Fruit fly (Drosophila melanogaster) whole organism, embryonic: ENCODE data around the gene CG32413.

Experiments
- Abd-B ChIP-seq: fragments of 200-800 bp; sonication (Bioruptor generic); optimal IDR thresholded peaks from 2 replicates; lab custom pipeline; 2018; ENCODE audit warnings: missing biosample characterization, mild to moderate bottlenecking, missing genetic modification characterization, moderate library complexity
- Atf6 ChIP-seq: fragments of 200-800 bp; sonication (Bioruptor generic); IDR thresholded peaks from 2 replicates; pipeline ENCODE4 v1.3.6; 2022; ENCODE audit warnings: missing biosample characterization, missing genetic modification characterization
- Bgb ChIP-seq: fragments of 200-800 bp; sonication (Bioruptor generic); IDR thresholded peaks from 2 replicates; pipeline ENCODE4 v1.3.6; 2022; ENCODE audit warnings: missing biosample characterization, missing genetic modification characterization; ENCODE audit not compliant: partially characterized antibody
- Blimp-1 ChIP-seq: fragments of 200-800 bp; sonication (Bioruptor generic); optimal IDR thresholded peaks from 3 replicates; lab custom pipeline; 2018; ENCODE audit warnings: missing biosample characterization, missing genetic modification characterization, mild to moderate bottlenecking, moderate library complexity, missing genetic modification reagents
- CG10543 ChIP-seq: fragments of 200-800 bp; sonication (Bioruptor generic); optimal IDR thresholded peaks from 3 replicates; lab custom pipeline; 2017; ENCODE audit warnings: missing biosample characterization, mild to moderate bottlenecking, missing genetic modification characterization, moderate library complexity
- CG10959 ChIP-seq: fragments of 200-800 bp; sonication (Bioruptor generic); IDR thresholded peaks from 2 replicates; pipeline ENCODE4 v1.3.6; 2022; ENCODE audit warnings: missing biosample characterization, missing genetic modification characterization
- CG12769 ChIP-seq: fragments of 200-800 bp; sonication (Bioruptor generic); optimal IDR thresholded peaks from 2 replicates; lab custom pipeline; 2019; ENCODE audit warnings: missing biosample characterization, mild to moderate bottlenecking, missing genetic modification characterization, moderate library complexity
- CG14014 ChIP-seq: fragments of 200-800 bp; sonication (Bioruptor generic); IDR thresholded peaks from 2 replicates; pipeline ENCODE4 v1.3.6; 2022; ENCODE audit warnings: missing biosample characterization, missing genetic modification characterization
- CG15514 ChIP-seq: fragments of 200-800 bp; sonication (Bioruptor generic); optimal IDR thresholded peaks from 3 replicates; lab custom pipeline; 2017; ENCODE audit warnings: missing biosample characterization, missing genetic modification characterization, mild to moderate bottlenecking, moderate library complexity, missing genetic modification reagents
- CG16863 ChIP-seq: fragments of 200-800 bp; sonication (Bioruptor generic); optimal IDR thresholded peaks from 3 replicates; lab custom pipeline; 2016; ENCODE audit warnings: missing biosample characterization, missing genetic modification characterization
- CG17359 ChIP-seq: fragments of 200-800 bp; sonication (Bioruptor generic); optimal IDR thresholded peaks from 3 replicates; lab custom pipeline; 2018; ENCODE audit warnings: missing biosample characterization, mild to moderate bottlenecking, missing genetic modification characterization, moderate library complexity
- CG18599 ChIP-seq: fragments of 200-800 bp; sonication (Bioruptor generic); optimal IDR thresholded peaks from 3 replicates; lab custom pipeline; 2017; ENCODE audit warnings: missing biosample characterization, missing genetic modification characterization, mild to moderate bottlenecking, moderate library complexity, missing genetic modification reagents
- CG2875 ChIP-seq: fragments of 200-800 bp; sonication (Bioruptor generic); optimal IDR thresholded peaks from 2 replicates; lab custom pipeline; 2017; ENCODE audit warnings: missing biosample characterization, mild to moderate bottlenecking, missing genetic modification characterization, missing genetic modification reagents
- CG42726 ChIP-seq: fragments of 200-800 bp; sonication (Bioruptor generic); IDR thresholded peaks from 2 replicates; pipeline ENCODE4 v1.3.6; 2022; ENCODE audit warnings: missing biosample characterization, missing genetic modification characterization; ENCODE audit not compliant: partially characterized antibody
- CG5953 ChIP-seq: fragments of 200-800 bp; sonication (Bioruptor generic); IDR thresholded peaks from 2 replicates; pipeline ENCODE4 v1.3.6; 2022; ENCODE audit warnings: missing biosample characterization, missing genetic modification characterization
- CG7987 ChIP-seq: fragments of 200-800 bp; sonication (Bioruptor generic); optimal IDR thresholded peaks from 2 replicates; lab custom pipeline; 2018; ENCODE audit warnings: missing biosample characterization, mild to moderate bottlenecking, missing genetic modification characterization, moderate library complexity
- CG8290 ChIP-seq, 3 experiments: fragments of 200-800 bp; sonication (Bioruptor generic); optimal IDR thresholded peaks; 2 replicates each; lab custom pipeline; 2016 to 2019; ENCODE audit warnings: missing biosample characterization in 3 of 3, missing genetic modification characterization in 3 of 3, mild to moderate bottlenecking in 2 of 3, moderate library complexity in 1 of 3
- CG8924 ChIP-seq: fragments of 200-800 bp; optimal IDR thresholded peaks from 3 replicates; lab custom pipeline; 2019; ENCODE audit warnings: missing biosample characterization, mild to moderate bottlenecking, missing genetic modification characterization, moderate library complexity
- CG9609 ChIP-seq: fragments of 200-800 bp; sonication (Bioruptor generic); optimal IDR thresholded peaks from 3 replicates; lab custom pipeline; 2016; ENCODE audit warnings: missing biosample characterization, missing genetic modification characterization
- CG9932 ChIP-seq: fragments of 200-800 bp; sonication (Bioruptor generic); IDR thresholded peaks from 2 replicates; pipeline ENCODE4 v1.3.6; 2022; ENCODE audit warnings: missing biosample characterization, missing genetic modification characterization
- Deaf1 ChIP-seq: fragments of 200-800 bp; optimal IDR thresholded peaks from 3 replicates; lab custom pipeline; 2019; ENCODE audit warnings: missing biosample characterization, mild to moderate bottlenecking, missing genetic modification characterization, moderate library complexity
- ERR ChIP-seq: fragments of 200-800 bp; sonication (Bioruptor generic); optimal IDR thresholded peaks from 2 replicates; lab custom pipeline; 2016; ENCODE audit warnings: missing biosample characterization, missing genetic modification characterization
- GATAe ChIP-seq: fragments of 200-800 bp; sonication (Bioruptor generic); conservative IDR thresholded peaks from 2 replicates; pipeline ENCODE4 v1.3.6; 2022; ENCODE audit warnings: missing biosample characterization, missing genetic modification characterization
- Hey ChIP-seq: fragments of 200-800 bp; sonication (Bioruptor generic); optimal IDR thresholded peaks from 3 replicates; lab custom pipeline; 2018; ENCODE audit warnings: missing biosample characterization, mild to moderate bottlenecking, missing genetic modification characterization
- HmgZ ChIP-seq: fragments of 200-800 bp; sonication (Bioruptor generic); optimal IDR thresholded peaks from 2 replicates; lab custom pipeline; 2018; ENCODE audit warnings: missing biosample characterization, mild to moderate bottlenecking, missing genetic modification characterization
- Hr78 ChIP-seq, 2 experiments: fragments of 200-800 bp in 1 of 2; fragments of >200 bp in 1 of 2; sonication (Bioruptor generic) in 1 of 2; optimal IDR thresholded peaks; 2 replicates each; lab custom pipeline; 2017 to 2019; ENCODE audit warnings: missing biosample characterization in 2 of 2, missing genetic modification characterization in 2 of 2, mild to moderate bottlenecking in 1 of 2, moderate library complexity in 1 of 2
- Med ChIP-seq: fragments of 200-800 bp; sonication (Bioruptor generic); peaks from one replicate; lab custom pipeline; 2016; ENCODE audit warnings: missing biosample characterization, missing genetic modification characterization, mild to moderate bottlenecking, inconsistent platforms, moderate library complexity
- NfI ChIP-seq: fragments of 200-800 bp; sonication (Bioruptor generic); optimal IDR thresholded peaks from 3 replicates; lab custom pipeline; 2018; ENCODE audit warnings: missing biosample characterization, mild to moderate bottlenecking, missing genetic modification characterization, moderate library complexity
- Sry-δ ChIP-seq: fragments of 200-800 bp; sonication (Bioruptor generic); optimal IDR thresholded peaks from 2 replicates; lab custom pipeline; 2016; ENCODE audit warnings: missing biosample characterization, missing genetic modification characterization
- amos ChIP-seq: fragments of 200-800 bp; sonication (Bioruptor generic); IDR thresholded peaks from 2 replicates; pipeline ENCODE4 v1.3.6; 2022; ENCODE audit warnings: missing biosample characterization, missing genetic modification characterization; ENCODE audit not compliant: partially characterized antibody
- cato ChIP-seq: fragments of 200-800 bp; sonication (Bioruptor generic); optimal IDR thresholded peaks from 2 replicates; lab custom pipeline; 2016; ENCODE audit warnings: missing biosample characterization, missing genetic modification characterization, borderline replicate concordance
- chinmo ChIP-seq: fragments of 200-800 bp; sonication (Bioruptor generic); IDR thresholded peaks from 4 replicates; pipeline ENCODE4 v1.3.6; 2022; ENCODE audit warnings: missing biosample characterization, missing genetic modification characterization; ENCODE audit not compliant: partially characterized antibody
- ci ChIP-seq: fragments of 200-800 bp; sonication (Bioruptor generic); IDR thresholded peaks from 3 replicates; pipeline ENCODE4 v1.3.6; 2022; ENCODE audit warnings: missing biosample characterization, missing genetic modification characterization
- cwo ChIP-seq: fragments of 200-800 bp; sonication (Bioruptor generic); optimal IDR thresholded peaks from 3 replicates; lab custom pipeline; 2017; ENCODE audit warnings: missing biosample characterization, missing genetic modification characterization, mild to moderate bottlenecking, moderate library complexity, missing genetic modification reagents
- fd64A ChIP-seq: fragments of 200-800 bp; sonication (Bioruptor generic); optimal IDR thresholded peaks from 3 replicates; lab custom pipeline; 2018; ENCODE audit warnings: missing biosample characterization, mild to moderate bottlenecking, missing genetic modification characterization
- gce ChIP-seq: fragments of 200-800 bp; sonication (Bioruptor generic); IDR thresholded peaks from 3 replicates; pipeline ENCODE4 v1.3.6; 2022; ENCODE audit warnings: missing biosample characterization, missing genetic modification characterization
- gsb ChIP-seq: fragments of 200-800 bp; sonication (Bioruptor generic); IDR thresholded peaks from 2 replicates; pipeline ENCODE4 v1.3.6; 2022; ENCODE audit warnings: missing biosample characterization, missing genetic modification characterization
- hbn ChIP-seq: fragments of 200-800 bp; sonication (Bioruptor generic); IDR thresholded peaks from 2 replicates; pipeline ENCODE4 v1.3.6; 2022; ENCODE audit warnings: missing biosample characterization, missing genetic modification characterization; ENCODE audit not compliant: partially characterized antibody
- kni ChIP-seq: fragments of 200-800 bp; sonication (Bioruptor generic); optimal IDR thresholded peaks from 3 replicates; lab custom pipeline; 2017; ENCODE audit warnings: mild to moderate bottlenecking, missing biosample characterization, missing genetic modification reagents, missing genetic modification characterization
- mirr ChIP-seq: fragments of 200-800 bp; sonication (Bioruptor generic); optimal IDR thresholded peaks from 3 replicates; lab custom pipeline; 2018; ENCODE audit warnings: missing biosample characterization, mild to moderate bottlenecking, missing genetic modification characterization
- ranshi ChIP-seq: fragments of 200-800 bp; sonication (Bioruptor generic); IDR thresholded peaks from 2 replicates; pipeline ENCODE4 v1.3.6; 2022; ENCODE audit warnings: missing biosample characterization, missing genetic modification characterization
- slp2 ChIP-seq: fragments of 200-800 bp; sonication (Bioruptor generic); optimal IDR thresholded peaks from 2 replicates; lab custom pipeline; 2016; ENCODE audit warnings: missing biosample characterization, missing genetic modification characterization
- sr ChIP-seq: fragments of 200-800 bp; sonication (Bioruptor generic); IDR thresholded peaks from 3 replicates; pipeline ENCODE4 v1.3.6; 2022; ENCODE audit warnings: missing biosample characterization, missing genetic modification characterization
- ttk ChIP-seq: fragments of 200-800 bp; sonication (Bioruptor generic); IDR thresholded peaks from 2 replicates; pipeline ENCODE4 v2.1.2; 2022; ENCODE audit warnings: missing biosample characterization, missing genetic modification characterization
- usp ChIP-seq: fragments of >200 bp; optimal IDR thresholded peaks from 2 replicates; lab custom pipeline; 2017; ENCODE audit warnings: missing biosample characterization, missing genetic modification characterization
- vvl ChIP-seq: fragments of 200-800 bp; sonication (Bioruptor generic); IDR thresholded peaks from 2 replicates; pipeline ENCODE4 v1.3.6; 2022; ENCODE audit warnings: missing biosample characterization, missing genetic modification characterization
- z ChIP-seq: fragments of 200-800 bp; sonication (Bioruptor generic); IDR thresholded peaks from 3 replicates; pipeline ENCODE4 v1.3.6; 2022; ENCODE audit warnings: missing biosample characterization, missing genetic modification characterization

Gene CG32413

DNA sequence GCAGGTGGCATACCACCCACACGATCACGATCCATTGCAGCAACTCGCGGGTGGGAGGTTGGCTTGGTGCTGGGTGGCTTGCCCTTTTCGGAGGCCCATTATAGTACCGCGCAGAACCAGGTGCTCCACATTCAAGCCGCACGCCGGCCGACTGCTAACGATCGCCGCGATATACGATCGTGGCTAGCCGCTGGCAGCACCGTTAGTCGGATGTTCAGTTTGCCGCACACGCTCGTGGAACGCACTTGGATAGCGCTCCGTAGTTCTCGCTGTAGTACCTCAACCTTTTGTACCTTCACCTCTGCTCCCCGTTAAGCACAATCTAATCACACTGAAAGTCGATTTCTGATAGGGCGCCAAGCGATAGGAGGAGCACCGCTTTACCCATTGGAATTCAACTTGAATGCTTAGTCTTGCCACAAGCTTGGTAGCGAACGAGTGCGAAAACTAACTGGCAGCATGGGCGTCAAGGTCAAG is 19.8 kb upstream of the CG32413 start, which contains the start of gene CG33523 (continued):
- TF ChIP-seq sr (GFP tag; lab: Robert Waterston, UW) (0 out of 3 replicates have a peak, but pooled peaks have one; percentile 2), CG42726 (GFP tag; lab: Robert Waterston, UW) (0 out of 2 replicates have a peak, but pooled peaks have one; percentile 39), cwo (GFP tag; lab: Kevin White, UChicago) (peak; percentile 40), CG12769 (tag; lab: Kevin White, UChicago) (peak; percentile 9), mirr (GFP tag; lab: Kevin White, UChicago) (peak; percentile 66), GATAe (peak; percentile 94), CG14014 (GFP tag; lab: Robert Waterston, UW) (peak; percentile 15; the same call in 1 of the 2 replicates), kni (GFP tag; lab: Kevin White, UChicago) (peak; percentile 80), CG8924 (tag; lab: Kevin White, UChicago) (no peak), Blimp-1 (GFP tag; lab: Kevin White, UChicago) (peak; percentile 19), Med (peak; percentile 76), Hey (tag; lab: Kevin White, UChicago) (peak; percentile 14), CG2875 (GFP tag; lab: Kevin White, UChicago) (no peak), CG9932 (peak; percentile 38; the same call in 1 of the 2 replicates), z (GFP tag; lab: Robert Waterston, UW) (peak; percentile 57; the same call in 2 of the 3 replicates), CG10543 (GFP tag; lab: Kevin White, UChicago) (peak; percentile 74), Deaf1 (tag; lab: Kevin White, UChicago) (peak; percentile 97), Atf6 (peak; percentile 39; the same call in 1 of the 2 replicates), usp (no peak), slp2 (GFP tag; lab: Kevin White, UChicago) (no peak), Hr78 (GFP tag; optimal IDR thresholded peaks at IDR 0.05; lab: Kevin White, UChicago) (peak in 1 of 2 experiments; percentile 100), chinmo (GFP tag; lab: Robert Waterston, UW) (0 out of 4 replicates have a peak, but pooled peaks have one; percentile 70), ci (GFP tag; lab: Robert Waterston, UW) (peak; percentile 84), CG15514 (GFP tag; lab: Kevin White, UChicago) (peak; percentile 23), CG8290 (GFP tag; optimal IDR thresholded peaks at IDR 0.05; lab: Kevin White, UChicago) (no peak), CG8290 (tag; optimal IDR thresholded peaks at IDR 0.05; lab: Kevin White, UChicago) (peak in 1 of 2 experiments; percentile 53), CG10959 (GFP tag; lab: Robert Waterston, UW) (no peak), Bgb (GFP tag; lab: Robert Waterston, UW) (peak; percentile 43; the same call in 1 of the 2 replicates), amos (peak; percentile 16; the same call in 1 of the 2 replicates), NfI (no peak), ranshi (GFP tag; lab: Robert Waterston, UW) (0 out of 2 replicates have a peak, but pooled peaks have one; percentile 5), ERR (GFP tag; lab: Kevin White, UChicago) (peak; percentile 12), HmgZ (tag; lab: Kevin White, UChicago) (peak; percentile 27), fd64A (GFP tag; lab: Kevin White, UChicago) (no peak), vvl (GFP tag; lab: Robert Waterston, UW) (peak; percentile 54; the same call in 1 of the 2 replicates), CG18599 (GFP tag; lab: Kevin White, UChicago) (peak; percentile 33)

DNA sequence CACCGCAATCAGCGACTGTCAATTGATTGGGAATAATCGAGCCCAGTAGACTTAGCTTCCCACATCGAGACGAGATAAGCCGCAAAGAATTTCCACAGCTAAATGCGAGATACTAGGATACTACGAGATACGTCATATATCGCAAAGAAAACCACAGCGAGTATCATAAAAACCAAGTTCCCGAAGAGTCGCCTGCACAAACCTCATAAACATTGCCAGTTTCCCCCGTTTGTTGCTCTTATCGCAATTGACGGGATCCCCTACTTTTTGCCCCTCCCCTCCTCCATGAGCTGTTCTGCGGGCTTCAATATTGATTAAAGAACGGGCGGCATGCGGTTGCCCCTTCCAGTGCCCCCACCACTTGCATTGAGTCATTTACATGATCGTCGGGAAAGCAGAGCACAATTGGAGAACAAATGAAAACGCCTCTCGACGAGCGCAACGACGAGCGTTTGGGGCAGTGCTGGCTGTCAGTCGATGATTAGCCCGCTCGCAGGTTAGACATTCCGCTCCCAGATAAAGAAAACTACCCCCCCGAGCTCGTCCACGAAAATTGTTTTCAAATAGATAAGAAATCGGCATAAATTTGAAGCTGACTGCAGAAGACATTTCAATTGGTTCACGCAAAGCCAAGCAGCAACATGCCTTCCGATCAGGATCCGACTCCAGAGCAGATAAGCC is 18.3 kb upstream of the CG32413 start, which contains the start of gene CG32407:
Gene CG32407 (plus strand): TSS at position 51 of the 681 bp plus-strand sequence.
- TF ChIP-seq hbn (GFP tag; lab: Robert Waterston, UW): no peak
- no peak for TF ChIP-seq Abd-B
- no peak for TF ChIP-seq gsb (GFP tag; lab: Robert Waterston, UW)
- TF ChIP-seq CG5953 (GFP tag; lab: Robert Waterston, UW): no peak
- no peak for TF ChIP-seq gce (GFP tag; lab: Robert Waterston, UW)
- TF ChIP-seq CG9609 (GFP tag; lab: Kevin White, UChicago): no peak
- TF ChIP-seq ttk (GFP tag; lab: Robert Waterston, UW): no peak
- no peak for TF ChIP-seq CG17359 (tag; lab: Kevin White, UChicago)
- TF ChIP-seq cato (GFP tag; lab: Kevin White, UChicago): no peak
- TF ChIP-seq Bgb (GFP tag; lab: Robert Waterston, UW): no peak
- TF ChIP-seq CG7987: peak; percentile 26
- no peak for TF ChIP-seq CG16863 (GFP tag; lab: Kevin White, UChicago)
- no peak for TF ChIP-seq Sry-δ (GFP tag; lab: Kevin White, UChicago)
